Worm (Caenorhabditis elegans) whole organism, dauer: Measurements from ENCODE around the gene T07A9.14.
"Not testable (repeated sequence)": the region's sequence is repeated elsewhere in the genome, so short reads cannot be mapped to it uniquely, and the experiment has no call there.

Source experiments
- unc-62 ChIP-seq: sonication (generic microtip); optimal IDR thresholded peaks from 2 replicates; lab custom pipeline; 2017; ENCODE audit warnings: missing biosample characterization, missing genetic modification reagents, missing genetic modification characterization

Gene T07A9.14

DNA sequence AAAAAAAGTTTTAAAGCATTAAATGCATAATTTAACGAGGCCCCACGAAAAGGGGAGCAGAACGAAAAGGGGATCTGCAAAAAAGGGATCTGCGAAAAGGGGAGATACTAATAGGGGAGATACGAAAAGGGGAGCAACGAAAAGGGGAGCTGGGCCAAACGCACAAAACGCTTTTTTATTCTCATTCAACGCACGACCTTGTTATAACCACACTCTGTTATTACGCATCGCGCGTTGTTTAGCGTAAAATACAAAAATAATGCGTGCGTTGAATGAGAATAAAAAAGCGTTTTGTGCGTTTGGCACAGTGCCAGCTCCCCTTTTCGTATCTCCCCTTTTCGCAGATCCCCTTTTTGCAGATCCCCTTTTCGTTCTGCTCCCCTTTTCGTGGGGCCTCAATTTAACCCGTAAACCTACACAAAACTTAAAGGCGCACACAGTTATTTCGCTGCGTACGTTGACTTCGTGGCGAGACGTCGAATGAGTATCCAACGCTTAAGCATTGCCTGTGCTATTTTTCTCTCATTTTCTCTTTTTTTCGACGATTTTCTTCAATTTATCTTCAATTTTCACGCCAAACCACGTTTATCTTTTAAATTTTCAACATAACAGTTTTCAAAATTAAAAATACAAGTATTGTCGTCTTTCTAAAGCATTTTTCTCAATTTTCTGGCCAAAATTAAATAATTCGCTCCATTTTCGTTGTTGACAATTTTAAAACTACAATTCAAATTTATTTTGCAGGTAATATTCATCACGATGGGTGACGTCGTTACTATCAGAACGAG lies 1.2 kb upstream of the T07A9.14 start, which contains the start of gene rps-24:
Gene rps-24, plus strand, starts transcription at position 738 of the 788 bp plus-strand sequence.
- not testable (repeated sequence) for TF ChIP-seq unc-62 (GFP tag; lab: Kevin White, UChicago)

DNA sequence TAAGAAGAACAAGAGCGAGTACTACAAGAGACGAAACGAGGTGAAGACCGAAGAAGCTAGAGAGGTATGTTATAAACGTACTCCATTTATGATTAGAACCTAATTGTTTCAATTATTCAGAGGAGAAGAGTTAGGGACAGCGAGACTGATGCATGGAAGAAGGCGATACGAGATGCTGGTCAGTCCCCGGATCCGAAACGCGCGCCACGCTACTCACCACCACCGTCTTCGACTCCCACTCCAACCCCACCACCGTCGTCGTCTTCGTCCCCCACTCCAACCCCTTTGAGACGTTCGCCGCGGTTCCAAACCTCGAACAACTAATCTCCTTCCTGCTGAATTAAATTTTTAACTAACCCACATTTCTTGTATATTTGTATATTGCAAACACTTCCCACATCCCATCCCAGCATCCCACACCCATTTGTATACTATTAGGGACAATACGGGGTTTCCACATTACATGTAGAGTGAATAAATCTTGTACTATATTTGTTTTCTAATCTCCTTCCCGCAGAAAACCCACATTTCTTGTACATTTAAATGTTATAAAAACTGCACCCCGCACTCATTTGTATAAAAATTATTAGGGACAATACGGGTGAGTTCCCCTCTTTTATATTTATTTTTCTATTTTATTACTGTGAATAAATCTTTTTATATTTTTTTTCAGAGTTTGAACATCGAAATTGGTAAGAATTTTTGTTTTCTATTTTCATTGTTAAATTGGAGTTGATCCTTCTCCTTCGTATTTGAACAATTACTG lies 967 bp downstream of the T07A9.14 start:
- TF ChIP-seq unc-62 (GFP tag; lab: Kevin White, UChicago): no peak

DNA sequence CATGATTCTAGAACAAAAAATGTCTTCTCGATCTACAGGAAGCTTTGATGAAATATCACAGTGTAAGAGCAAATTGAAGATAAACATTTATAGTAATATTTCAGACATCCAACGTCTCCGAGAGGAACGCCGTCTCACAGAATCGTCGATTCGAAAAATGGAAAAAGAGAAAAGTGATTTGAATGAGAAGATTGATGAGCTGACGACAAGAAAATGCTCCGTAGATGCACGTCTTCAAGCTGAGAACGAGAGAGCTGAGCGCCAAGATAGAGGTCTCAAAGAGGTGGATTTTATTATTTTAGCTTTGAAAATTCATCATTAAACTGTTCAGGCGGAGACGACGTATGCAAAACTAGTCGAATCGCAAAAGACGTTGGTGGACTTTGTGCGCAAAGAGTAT lies 1.6 kb downstream of the T07A9.14 start, which contains the start of gene ssna-1:
Gene ssna-1, plus strand, starts transcription at position 12 of the 400 bp plus-strand sequence.
- TF ChIP-seq unc-62 (GFP tag; lab: Kevin White, UChicago): no peak

ce11 chrIV:390279-390678 lies 3.8 kb downstream of the T07A9.14 start, which contains the start of the genes ears-2 and uncp-18:
Gene ears-2 (minus strand): TSS chrIV:390468.
Gene uncp-18 (plus strand): TSS chrIV:390560.
- TF ChIP-seq unc-62 (GFP tag; lab: Kevin White, UChicago): no peak

DNA sequence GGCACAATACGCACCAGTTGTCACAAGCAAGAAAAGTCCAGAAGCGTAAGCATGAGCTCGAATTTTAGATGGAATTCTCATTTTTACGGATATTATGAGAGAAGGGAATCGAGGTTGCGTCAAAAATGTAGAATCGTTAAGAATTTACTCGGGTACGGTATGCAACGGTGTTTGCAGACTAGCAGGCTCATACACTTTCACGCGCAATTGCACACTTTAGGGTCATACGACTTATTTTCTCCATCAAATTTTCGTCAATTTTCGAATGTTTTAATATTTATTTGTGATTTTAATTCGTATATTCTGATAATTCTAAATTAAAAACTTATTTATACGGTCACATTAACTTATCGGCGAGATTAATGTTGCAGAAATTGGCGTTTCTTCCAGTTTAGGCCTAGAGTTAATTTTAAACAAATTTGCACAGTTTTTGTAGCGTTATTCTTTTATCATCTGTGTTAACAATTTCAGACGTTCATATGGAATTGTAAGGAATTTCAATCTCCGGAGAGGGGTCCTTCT lies 7.0 kb downstream of the T07A9.14 start, which contains the start of the genes T07A9.15 and nog-1:
Gene T07A9.15, minus strand, starts transcription at position 138 of the 522 bp plus-strand sequence.
Gene nog-1, plus strand, starts transcription at position 472 of the 522 bp plus-strand sequence.
- TF ChIP-seq unc-62 (GFP tag; lab: Kevin White, UChicago): no peak

DNA sequence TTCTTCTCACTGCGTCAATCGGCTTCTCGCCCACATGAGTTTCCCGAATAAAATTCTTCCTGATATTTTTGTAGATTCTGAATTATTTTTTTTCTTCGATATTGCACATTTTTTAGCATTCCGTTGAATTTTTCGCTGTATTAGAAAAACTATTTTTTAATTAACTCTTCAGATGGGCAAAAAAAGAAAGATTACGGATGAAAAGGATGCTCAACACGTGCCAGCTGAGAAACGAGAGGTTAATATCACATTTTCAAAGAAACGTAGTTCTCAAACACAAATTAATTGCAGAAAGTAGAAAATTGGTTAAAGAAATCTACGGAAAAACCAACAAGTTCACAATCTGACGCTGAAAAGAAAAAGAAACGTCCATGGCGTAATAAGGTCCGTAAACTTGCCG lies 9.9 kb downstream of the T07A9.14 start, which contains the start of gene rrp-8:
Gene rrp-8, plus strand, starts transcription at position 173 of the 400 bp plus-strand sequence.
- TF ChIP-seq unc-62 (GFP tag; lab: Kevin White, UChicago): no peak

ce11 chrIV:401395-401794 lies 14.9 kb downstream of the T07A9.14 start, which contains the start of gene gpa-4:
Gene gpa-4 (plus strand): TSS chrIV:401695.
- TF ChIP-seq unc-62 (GFP tag; lab: Kevin White, UChicago): no peak

- TF ChIP-seq unc-62 (GFP tag; lab: Kevin White, UChicago): no peak
These were observed 22.4 kb downstream of the T07A9.14 start for ce11 chrIV:408892-409291.

DNA sequence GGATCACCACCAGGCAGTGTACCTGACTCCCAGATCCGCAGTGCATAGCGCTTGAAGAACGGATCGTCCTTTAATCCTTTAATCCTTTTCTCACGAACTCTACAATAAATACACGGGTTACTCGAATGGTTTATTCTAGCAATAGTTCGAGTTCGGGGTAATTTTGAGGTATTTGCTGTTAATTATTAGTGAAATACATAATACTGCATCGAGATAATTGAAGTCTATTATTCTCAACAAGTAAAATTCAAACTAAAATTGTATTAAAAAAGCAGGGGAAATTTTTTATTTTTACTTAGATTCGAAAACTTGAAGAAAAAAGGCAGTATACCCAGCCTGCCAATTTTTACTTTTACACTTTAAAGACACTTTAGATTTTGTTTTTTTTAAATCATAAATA lies 23.4 kb downstream of the T07A9.14 start, which contains the start of gene kgb-1:
Gene kgb-1, minus strand, starts transcription at position 101 of the 400 bp plus-strand sequence.
- no peak for TF ChIP-seq unc-62 (GFP tag; lab: Kevin White, UChicago)

DNA sequence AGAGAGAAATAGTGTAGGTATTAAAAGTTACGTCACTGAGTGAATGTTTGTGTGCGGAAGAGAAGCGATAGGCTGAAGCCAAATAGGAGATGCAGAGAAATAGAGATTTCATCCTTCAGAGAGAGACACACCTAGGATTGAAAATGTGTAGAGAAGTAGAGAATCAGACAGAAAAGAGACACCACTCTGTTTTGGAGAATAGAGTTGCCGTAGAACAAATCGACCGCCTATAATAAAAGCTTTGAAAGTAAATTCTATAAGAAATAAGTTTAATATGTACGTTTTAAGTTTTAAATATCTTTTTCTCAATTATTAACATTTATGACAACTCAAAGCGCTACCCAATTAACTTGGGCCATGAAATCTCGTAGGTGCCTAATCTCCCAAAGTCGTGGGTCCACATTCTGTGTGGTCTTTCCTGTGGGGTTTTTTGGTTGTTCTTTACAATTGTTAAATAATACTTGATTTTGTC lies 24.0 kb downstream of the T07A9.14 start, which contains the start of gene T07A9.12:
Gene T07A9.12, plus strand, starts transcription at position 448 of the 472 bp plus-strand sequence.
- no peak for TF ChIP-seq unc-62 (GFP tag; lab: Kevin White, UChicago)

DNA sequence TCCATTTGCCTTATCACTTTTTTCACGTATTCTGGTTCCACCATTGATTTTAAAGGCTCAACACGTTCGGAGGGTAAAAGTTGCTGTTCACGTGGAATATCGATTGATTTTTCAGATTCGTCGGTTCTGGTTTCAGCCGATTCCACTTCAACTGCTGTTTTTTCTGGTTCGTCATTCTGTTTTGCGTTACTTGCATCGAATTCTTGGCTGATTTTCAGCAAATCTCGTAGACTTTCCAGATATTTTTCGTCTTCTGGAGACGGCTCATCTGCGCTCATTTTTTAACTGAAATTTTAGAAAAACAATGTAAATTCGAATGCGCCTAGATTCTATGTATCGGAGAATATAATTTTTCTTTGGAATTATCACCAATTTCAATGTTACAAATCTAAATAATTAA lies 33.2 kb downstream of the T07A9.14 start, which contains the start of gene eri-1:
Gene eri-1, minus strand, starts transcription at position 285 of the 400 bp plus-strand sequence.
- no peak for TF ChIP-seq unc-62 (GFP tag; lab: Kevin White, UChicago)

ce11 chrIV:420686-421085 lies 34.2 kb downstream of the T07A9.14 start:
- TF ChIP-seq unc-62 (GFP tag; lab: Kevin White, UChicago): no peak

DNA sequence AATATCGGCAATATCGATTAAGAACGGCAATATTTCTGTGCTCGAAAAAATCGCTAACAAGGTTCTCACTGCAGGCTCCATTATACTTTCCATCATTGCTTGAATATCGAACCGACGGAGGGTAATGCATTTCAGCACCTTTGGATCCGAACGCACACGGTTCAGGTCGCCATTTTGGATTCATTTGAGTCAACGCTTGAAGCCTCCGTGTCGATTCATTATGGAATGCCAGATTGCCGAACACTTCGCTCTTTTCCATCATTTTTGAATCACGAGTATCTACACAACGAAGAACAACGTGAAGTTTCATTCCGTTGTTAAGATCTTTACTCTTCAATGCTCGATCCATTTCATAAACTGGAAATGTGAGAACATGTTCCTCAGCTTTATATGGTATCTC lies 35.6 kb downstream of the T07A9.14 start:
- no peak for TF ChIP-seq unc-62 (GFP tag; lab: Kevin White, UChicago)

DNA sequence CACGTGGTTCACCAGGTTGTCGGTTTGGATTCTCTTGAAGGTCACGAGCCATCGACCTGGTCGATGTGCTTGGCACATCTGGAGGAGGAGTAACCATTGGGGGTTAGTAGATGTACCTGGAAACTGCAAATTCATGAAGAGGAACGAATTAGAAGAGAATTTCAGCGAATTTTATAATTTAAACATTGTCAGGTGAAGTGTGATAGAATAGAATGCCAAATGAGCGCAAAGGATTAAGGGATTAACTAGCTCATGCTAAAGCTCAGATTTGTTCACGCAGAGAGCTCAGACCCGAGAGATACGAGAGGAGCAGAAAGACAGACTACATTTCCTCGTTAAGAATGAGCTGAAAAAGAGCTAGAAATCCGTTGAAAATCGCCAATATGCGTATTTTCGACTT lies 38.6 kb downstream of the T07A9.14 start, which contains the start of gene daf-18:
Gene daf-18, minus strand, starts transcription at position 126 of the 400 bp plus-strand sequence.
- TF ChIP-seq unc-62 (GFP tag; lab: Kevin White, UChicago): no peak

- TF ChIP-seq unc-62 (GFP tag; lab: Kevin White, UChicago): no peak
These were observed 39.0 kb downstream of the T07A9.14 start for ce11 chrIV:425546-425945.
